Worm (Caenorhabditis elegans): ENCODE data around the gene ran-2.

DNA sequence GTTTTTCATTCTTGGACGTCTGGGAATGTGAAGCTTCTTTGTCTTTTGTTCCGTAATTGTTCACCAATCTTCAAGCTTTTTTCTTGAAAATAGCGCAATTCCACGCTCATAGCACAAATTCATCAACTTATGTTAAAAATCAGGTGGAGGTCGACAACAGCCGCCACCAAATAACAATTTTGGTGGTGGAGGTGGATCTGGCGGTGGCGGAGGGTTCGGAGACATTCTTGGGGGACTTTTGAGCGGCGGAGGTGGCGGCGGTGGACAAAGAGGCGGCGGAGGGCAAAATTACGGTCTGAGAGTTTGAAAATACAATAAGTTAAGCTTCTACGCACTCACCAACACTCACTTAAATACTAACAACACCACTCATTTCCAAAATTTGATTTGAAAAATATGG lies 48.6 kb downstream of the ran-2 start:
- TF ChIP-seq ama-1 (optimal IDR thresholded peaks at IDR 0.05) (no peak), zag-1 (tag; optimal IDR thresholded peaks at IDR 0.05) (no peak), nhr-76 (tag; optimal IDR thresholded peaks at IDR 0.05) (no peak), set-16 (GFP tag; IDR thresholded peaks at IDR 0.05) (peak; percentile 64), F49E8.2 (tag; optimal IDR thresholded peaks at IDR 0.05; ENCODE audit: borderline replicate concordance) (no peak), aly-2 (tag; optimal IDR thresholded peaks at IDR 0.05) (no peak), vab-7 (GFP tag; IDR thresholded peaks at IDR 0.05) (no peak), madf-5 (GFP tag; IDR thresholded peaks at IDR 0.05) (no peak), tag-97 (GFP tag; IDR thresholded peaks at IDR 0.05) (no peak), F44E2.7 (GFP tag; IDR thresholded peaks at IDR 0.05) (no peak), pha-4 (GFP tag; IDR thresholded peaks at IDR 0.05) (no peak), pha-4 (tag; optimal IDR thresholded peaks at IDR 0.05) (no peak), lin-29 (GFP tag; IDR thresholded peaks at IDR 0.05) (no peak)
